Fruit fly (Drosophila melanogaster) whole organism, prepupa: ENCODE results near the gene CG31683.
A peak's percentile ranks its signal among the peaks of the same experiment; 100 is the strongest.

Source experiments
- Blimp-1 ChIP-seq: fragments of 200-800 bp; sonication (Bioruptor generic); optimal IDR thresholded peaks from 3 replicates; lab custom pipeline; 2017; ENCODE audit warnings: missing biosample characterization, missing genetic modification characterization, mild to moderate bottlenecking, moderate library complexity, missing genetic modification reagents
- CG10631 ChIP-seq: fragments of 200-800 bp; sonication (Bioruptor generic); optimal IDR thresholded peaks from 2 replicates; lab custom pipeline; 2016; ENCODE audit warnings: missing biosample characterization, missing genetic modification characterization
- CG10669 ChIP-seq: fragments of 200-800 bp; sonication (Bioruptor generic); optimal IDR thresholded peaks from 3 replicates; lab custom pipeline; 2018; ENCODE audit warnings: missing biosample characterization, mild to moderate bottlenecking, missing genetic modification characterization, moderate library complexity
- CG11762 ChIP-seq: fragments of 200-800 bp; sonication (Bioruptor generic); optimal IDR thresholded peaks from 3 replicates; lab custom pipeline; 2016; ENCODE audit warnings: missing biosample characterization, missing genetic modification characterization; ENCODE audit not compliant: insufficient read depth
- CG11902 ChIP-seq: fragments of 200-800 bp; sonication (Bioruptor generic); optimal IDR thresholded peaks from 3 replicates; lab custom pipeline; 2016; ENCODE audit warnings: missing biosample characterization, missing genetic modification characterization
- CG15336 ChIP-seq: fragments of 200-800 bp; sonication (Bioruptor generic); IDR thresholded peaks from 2 replicates; pipeline ENCODE4 v1.3.6; 2022; ENCODE audit warnings: missing biosample characterization, missing genetic modification characterization
- CG16779 ChIP-seq: fragments of 200-800 bp; sonication (Bioruptor generic); optimal IDR thresholded peaks from 3 replicates; lab custom pipeline; 2017; ENCODE audit warnings: missing biosample characterization, mild to moderate bottlenecking, missing genetic modification characterization
- CG3032 ChIP-seq: fragments of 200-800 bp; optimal IDR thresholded peaks from 2 replicates; lab custom pipeline; 2019; ENCODE audit warnings: missing biosample characterization, mild to moderate bottlenecking, missing genetic modification characterization, moderate library complexity
- CG32006 ChIP-seq: fragments of 200-800 bp; sonication (Bioruptor generic); optimal IDR thresholded peaks from 3 replicates; lab custom pipeline; 2017; ENCODE audit warnings: missing biosample characterization, mild to moderate bottlenecking, missing genetic modification characterization
- CG34406 ChIP-seq: fragments of 200-800 bp; sonication (Bioruptor generic); optimal IDR thresholded peaks from 3 replicates; lab custom pipeline; 2016; ENCODE audit warnings: missing biosample characterization, missing genetic modification characterization
- CG3919 ChIP-seq: fragments of 200-800 bp; sonication (Bioruptor generic); optimal IDR thresholded peaks from 3 replicates; lab custom pipeline; 2016; ENCODE audit warnings: missing biosample characterization, missing genetic modification characterization
- CG4318 ChIP-seq: fragments of 200-800 bp; sonication (Bioruptor generic); optimal IDR thresholded peaks from 3 replicates; lab custom pipeline; 2017; ENCODE audit warnings: missing biosample characterization, mild to moderate bottlenecking, missing genetic modification characterization
- CG6854 ChIP-seq: fragments of 200-800 bp; sonication (Bioruptor generic); optimal IDR thresholded peaks from 2 replicates; lab custom pipeline; 2017; ENCODE audit warnings: missing biosample characterization, mild to moderate bottlenecking, missing genetic modification characterization
- CG7368 ChIP-seq: fragments of 200-800 bp; sonication (Bioruptor generic); optimal IDR thresholded peaks from 3 replicates; lab custom pipeline; 2016; ENCODE audit warnings: missing biosample characterization, missing genetic modification characterization
- CG8119 ChIP-seq: fragments of 200-800 bp; sonication (Bioruptor generic); IDR thresholded peaks from 3 replicates; pipeline ENCODE4 v1.3.6; 2022; ENCODE audit warnings: missing biosample characterization, missing genetic modification characterization
- Eip78C ChIP-seq: fragments of 200-800 bp; sonication (Bioruptor generic); peaks from one replicate; lab custom pipeline; 2016; ENCODE audit warnings: missing biosample characterization, missing genetic modification characterization
- Eip93F ChIP-seq: fragments of 200-800 bp; sonication (Bioruptor generic); optimal IDR thresholded peaks from 2 replicates; lab custom pipeline; 2016; ENCODE audit warnings: missing biosample characterization, mild to moderate bottlenecking, missing genetic modification characterization
- Ets96B ChIP-seq: fragments of 200-800 bp; optimal IDR thresholded peaks from 2 replicates; lab custom pipeline; 2019; ENCODE audit warnings: missing biosample characterization, mild to moderate bottlenecking, missing genetic modification characterization, moderate library complexity
- Gug ChIP-seq: fragments of 200-800 bp; sonication (Bioruptor generic); IDR thresholded peaks from 2 replicates; pipeline ENCODE4 v1.3.6; 2022; ENCODE audit warnings: missing biosample characterization, missing genetic modification characterization
- Hr39 ChIP-seq: fragments of 200-800 bp; sonication (Bioruptor generic); optimal IDR thresholded peaks from 2 replicates; lab custom pipeline; 2016; ENCODE audit warnings: missing biosample characterization, missing genetic modification characterization
- Hr4 ChIP-seq: fragments of 200-800 bp; sonication (Bioruptor generic); optimal IDR thresholded peaks from 3 replicates; lab custom pipeline; 2016; ENCODE audit warnings: missing biosample characterization, missing genetic modification characterization
- Lpt ChIP-seq: fragments of 200-800 bp; sonication (Bioruptor generic); optimal IDR thresholded peaks from 3 replicates; lab custom pipeline; 2016; ENCODE audit warnings: missing biosample characterization, missing genetic modification characterization
- Met ChIP-seq: fragments of 200-800 bp; sonication (Bioruptor generic); optimal IDR thresholded peaks from 3 replicates; lab custom pipeline; 2016; ENCODE audit warnings: missing biosample characterization, missing genetic modification characterization
- OdsH ChIP-seq: fragments of 200-800 bp; sonication (Bioruptor generic); optimal IDR thresholded peaks from 3 replicates; lab custom pipeline; 2016; ENCODE audit warnings: missing biosample characterization, missing genetic modification characterization
- Sox102F ChIP-seq: fragments of 200-800 bp; sonication (Bioruptor generic); optimal IDR thresholded peaks from 2 replicates; lab custom pipeline; 2016; ENCODE audit warnings: missing biosample characterization, mild to moderate bottlenecking, missing genetic modification characterization
- Sox15 ChIP-seq: fragments of 200-800 bp; sonication (Bioruptor generic); optimal IDR thresholded peaks from 3 replicates; lab custom pipeline; 2016; ENCODE audit warnings: missing biosample characterization, missing genetic modification characterization
- achi ChIP-seq: fragments of 200-800 bp; sonication (Bioruptor generic); optimal IDR thresholded peaks from 3 replicates; lab custom pipeline; 2016; ENCODE audit warnings: missing biosample characterization, missing genetic modification characterization
- acj6 ChIP-seq: fragments of 200-800 bp; sonication (Bioruptor generic); optimal IDR thresholded peaks from 3 replicates; lab custom pipeline; 2016; ENCODE audit warnings: missing biosample characterization, missing genetic modification characterization
- cyc ChIP-seq: fragments of 200-800 bp; sonication (Bioruptor generic); optimal IDR thresholded peaks from 3 replicates; lab custom pipeline; 2016; ENCODE audit warnings: missing biosample characterization, missing genetic modification characterization
- eg ChIP-seq: fragments of 200-800 bp; sonication (Bioruptor generic); IDR thresholded peaks from 3 replicates; pipeline ENCODE4 v1.3.6; 2022; ENCODE audit warnings: missing biosample characterization, missing genetic modification characterization
- fd59A ChIP-seq: fragments of 200-800 bp; sonication (Bioruptor generic); optimal IDR thresholded peaks from 2 replicates; lab custom pipeline; 2017; ENCODE audit warnings: missing biosample characterization, mild to moderate bottlenecking, missing genetic modification characterization, missing genetic modification reagents
- fd85E ChIP-seq: fragments of 200-800 bp; sonication (Bioruptor generic); optimal IDR thresholded peaks from 3 replicates; lab custom pipeline; 2016; ENCODE audit warnings: missing biosample characterization, missing genetic modification characterization
- lz ChIP-seq: fragments of 200-800 bp; sonication (Bioruptor generic); optimal IDR thresholded peaks from 3 replicates; lab custom pipeline; 2016; ENCODE audit warnings: missing biosample characterization, missing genetic modification characterization
- net ChIP-seq: fragments of 200-800 bp; sonication (Bioruptor generic); optimal IDR thresholded peaks from 3 replicates; lab custom pipeline; 2016; ENCODE audit warnings: missing biosample characterization, missing genetic modification characterization
- pdm3 ChIP-seq: fragments of 200-800 bp; sonication (Bioruptor generic); optimal IDR thresholded peaks from 3 replicates; lab custom pipeline; 2016; ENCODE audit warnings: missing biosample characterization, missing genetic modification characterization
- salr ChIP-seq, 2 experiments: fragments of 200-800 bp; sonication (Bioruptor generic); optimal IDR thresholded peaks; 3 replicates each; lab custom pipeline; 2016 to 2018; ENCODE audit warnings: missing biosample characterization in 2 of 2, missing genetic modification characterization in 2 of 2, mild to moderate bottlenecking in 1 of 2
- spab ChIP-seq: fragments of 200-800 bp; sonication (Bioruptor generic); optimal IDR thresholded peaks from 2 replicates; lab custom pipeline; 2017; ENCODE audit warnings: missing biosample characterization, mild to moderate bottlenecking, missing genetic modification characterization, missing genetic modification reagents
- svp ChIP-seq: fragments of 200-800 bp; sonication (Bioruptor generic); peaks from one replicate; lab custom pipeline; 2016; ENCODE audit warnings: missing biosample characterization, missing genetic modification characterization
- vri ChIP-seq: fragments of 200-800 bp; sonication (Bioruptor generic); optimal IDR thresholded peaks from 3 replicates; lab custom pipeline; 2016; ENCODE audit warnings: missing biosample characterization, mild to moderate bottlenecking, missing genetic modification characterization

CG31683 gene

dm6 chr2L:20479694-20480093 is 29.9 kb upstream of the CG31683 start (continued):
- TF ChIP-seq Hr39 (GFP tag; lab: Kevin White, UChicago) (no peak), achi (GFP tag; lab: Kevin White, UChicago) (peak; percentile 7), CG11902 (GFP tag; lab: Kevin White, UChicago) (no peak), fd59A (GFP tag; lab: Kevin White, UChicago) (no peak), acj6 (GFP tag; lab: Kevin White, UChicago) (no peak), Ets96B (tag; lab: Kevin White, UChicago) (peak; percentile 9), Gug (GFP tag; lab: Robert Waterston, UW) (peak; percentile 44; the same call in 1 of the 2 replicates), pdm3 (GFP tag; lab: Kevin White, UChicago) (peak; percentile 3), CG11762 (GFP tag; lab: Kevin White, UChicago) (peak; percentile 7), fd85E (no peak), CG15336 (GFP tag; lab: Robert Waterston, UW) (0 out of 2 replicates have a peak, but pooled peaks have one; percentile 29), CG7368 (GFP tag; lab: Kevin White, UChicago) (no peak), CG3032 (tag; lab: Kevin White, UChicago) (no peak), CG34406 (GFP tag; lab: Kevin White, UChicago) (no peak), CG10669 (GFP tag; lab: Kevin White, UChicago) (no peak), CG10631 (GFP tag; lab: Kevin White, UChicago) (peak; percentile 20), CG6854 (GFP tag; lab: Kevin White, UChicago) (no peak), Eip93F (GFP tag; lab: Kevin White, UChicago) (no peak), cyc (no peak), Blimp-1 (GFP tag; lab: Kevin White, UChicago) (no peak), vri (GFP tag; lab: Kevin White, UChicago) (no peak), Sox102F (no peak), svp (GFP tag; lab: Kevin White, UChicago) (no peak), spab (no peak)

- TF ChIP-seq pdm3 (GFP tag; lab: Kevin White, UChicago) (peak; percentile 28), Hr4 (GFP tag; lab: Kevin White, UChicago) (peak; percentile 34), Sox15 (GFP tag; lab: Kevin White, UChicago) (no peak), Met (GFP tag; lab: Kevin White, UChicago) (no peak), OdsH (GFP tag; lab: Kevin White, UChicago) (peak; percentile 34), CG10631 (GFP tag; lab: Kevin White, UChicago) (peak; percentile 53), CG3032 (tag; lab: Kevin White, UChicago) (peak; percentile 1), CG32006 (GFP tag; lab: Kevin White, UChicago) (peak; percentile 67), CG4318 (GFP tag; lab: Kevin White, UChicago) (peak; percentile 34), vri (GFP tag; lab: Kevin White, UChicago) (no peak), Lpt (GFP tag; lab: Kevin White, UChicago) (peak; percentile 8), svp (GFP tag; lab: Kevin White, UChicago) (peak; percentile 61), CG34406 (GFP tag; lab: Kevin White, UChicago) (no peak), Gug (GFP tag; lab: Robert Waterston, UW) (0 out of 2 replicates have a peak, but pooled peaks have one; percentile 11), CG16779 (peak; percentile 17), net (GFP tag; lab: Kevin White, UChicago) (peak; percentile 8), Eip78C (GFP tag; lab: Kevin White, UChicago) (peak; percentile 68), eg (GFP tag; lab: Robert Waterston, UW) (0 out of 3 replicates have a peak, but pooled peaks have one; percentile 12), salr (GFP tag; optimal IDR thresholded peaks at IDR 0.05; lab: Kevin White, UChicago) (peak in 1 of 2 experiments; percentile 40), CG15336 (GFP tag; lab: Robert Waterston, UW) (peak; percentile 71), achi (GFP tag; lab: Kevin White, UChicago) (peak; percentile 51), lz (GFP tag; lab: Kevin White, UChicago) (no peak), fd59A (GFP tag; lab: Kevin White, UChicago) (peak; percentile 1), acj6 (GFP tag; lab: Kevin White, UChicago) (peak; percentile 26), Hr39 (GFP tag; lab: Kevin White, UChicago) (no peak), CG8119 (GFP tag; lab: Robert Waterston, UW) (peak; percentile 69), CG3919 (peak; percentile 25), Ets96B (tag; lab: Kevin White, UChicago) (peak; percentile 21)
Observed at dm6 chr2L:20478549-20479238, 28.9 kb upstream of the CG31683 start.
